Worm (Caenorhabditis elegans) whole organism, L2 larva: Measurements from ENCODE around the gene W06G6.20.

ENCODE experiments used
- aly-2 ChIP-seq: fragments of 150-350 bp; optimal IDR thresholded peaks from 2 replicates; lab custom pipeline; 2014; ENCODE audit warnings: missing biosample characterization, missing genetic modification characterization
- ama-1 ChIP-seq: fragments of 150-350 bp; optimal IDR thresholded peaks from 2 replicates; lab custom pipeline; 2018; ENCODE audit warnings: inconsistent platforms
- fos-1 ChIP-seq: fragments of 150-350 bp; optimal IDR thresholded peaks from 2 replicates; lab custom pipeline; 2014; ENCODE audit warnings: missing biosample characterization, missing genetic modification characterization
- nhr-6 ChIP-seq: fragments of 150-350 bp; optimal IDR thresholded peaks from 2 replicates; lab custom pipeline; 2014; ENCODE audit warnings: missing biosample characterization, missing genetic modification characterization
- unc-39 ChIP-seq: fragments of 150-350 bp; optimal IDR thresholded peaks from 2 replicates; lab custom pipeline; 2014; ENCODE audit warnings: missing biosample characterization, missing genetic modification characterization

DNA sequence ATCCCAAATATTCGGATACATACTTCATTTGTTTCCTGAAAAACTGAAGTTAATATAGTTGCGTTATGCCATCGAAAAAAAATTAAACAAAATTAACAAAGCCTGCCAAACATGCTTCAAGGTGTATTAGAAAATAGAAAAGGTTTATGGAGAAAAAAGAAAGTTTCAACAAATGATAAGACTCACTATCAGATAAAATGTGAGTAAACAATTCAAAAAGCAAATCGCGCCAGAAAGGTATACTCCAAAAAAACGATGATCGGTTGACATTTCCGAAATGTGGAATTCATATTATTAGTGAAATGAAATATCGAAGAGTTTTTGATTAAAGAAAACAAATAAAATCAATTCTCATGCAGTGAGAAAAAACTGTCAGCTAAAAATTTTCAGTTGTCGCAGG, 27.3 kb downstream of the W06G6.20 start, which contains the start of gene Y70C5A.3:
- TF ChIP-seq unc-39: no peak
- TF ChIP-seq aly-2 (tag; lab: Kevin White, UChicago): no peak
- peak; percentile 22 for TF ChIP-seq fos-1 (tag; lab: Kevin White, UChicago)
- no peak for TF ChIP-seq nhr-6 (tag; lab: Kevin White, UChicago)
- TF ChIP-seq ama-1 (lab: Kevin White, UChicago): no peak
